Fruit fly (Drosophila melanogaster): Measurements from ENCODE around the gene CG4362.

The CG4362 gene

dm6 chr3R:20310905-20311304, 3.6 kb upstream of the CG4362 start (continued):
- TF ChIP-seq pb (GFP tag; optimal IDR thresholded peaks at IDR 0.05) (no peak), Gsc (GFP tag; IDR thresholded peaks at IDR 0.05) (no peak), nom (GFP tag; optimal IDR thresholded peaks at IDR 0.05) (no peak), CG33557 (GFP tag; optimal IDR thresholded peaks at IDR 0.05) (no peak), jing (GFP tag; optimal IDR thresholded peaks at IDR 0.05) (no peak), CG18619 (GFP tag; optimal IDR thresholded peaks at IDR 0.05) (peak; percentile 22), CG17829 (tag; optimal IDR thresholded peaks at IDR 0.05) (no peak), MTF-1 (GFP tag; optimal IDR thresholded peaks at IDR 0.05; ENCODE audit: borderline replicate concordance) (no peak), Doc2 (GFP tag; IDR thresholded peaks at IDR 0.05) (no peak), CG8388 (GFP tag; optimal IDR thresholded peaks at IDR 0.05) (no peak), CG6683 (GFP tag; optimal IDR thresholded peaks at IDR 0.05) (no peak), Dp (GFP tag; optimal IDR thresholded peaks at IDR 0.05) (no peak), bbx (GFP tag; IDR thresholded peaks at IDR 0.05; ENCODE audit: partially characterized antibody) (no peak), eve (GFP tag; optimal IDR thresholded peaks at IDR 0.05) (peak in 1 of 2 experiments; percentile 77), NC2α (GFP tag; optimal IDR thresholded peaks at IDR 0.05) (no peak), CoRest (tag; optimal IDR thresholded peaks at IDR 0.05) (peak; percentile 37), gcm2 (GFP tag; optimal IDR thresholded peaks at IDR 0.05) (no peak), CG8290 (GFP tag; optimal IDR thresholded peaks at IDR 0.05) (no peak), CG8290 (tag; optimal IDR thresholded peaks at IDR 0.05) (no peak), Xrp1 (GFP tag; IDR thresholded peaks at IDR 0.05) (no peak), p53 (GFP tag; optimal IDR thresholded peaks at IDR 0.05) (no peak), CG7928 (GFP tag; optimal IDR thresholded peaks at IDR 0.05) (no peak), CG4617 (GFP tag; optimal IDR thresholded peaks at IDR 0.05; ENCODE audit: borderline replicate concordance) (no peak), CG1233 (GFP tag; optimal IDR thresholded peaks at IDR 0.05) (no peak), her (GFP tag; optimal IDR thresholded peaks at IDR 0.05) (no peak), Drgx (GFP tag; IDR thresholded peaks at IDR 0.05) (no peak), CG12659 (GFP tag; optimal IDR thresholded peaks at IDR 0.05) (peak; percentile 24), CG6765 (GFP tag; optimal IDR thresholded peaks at IDR 0.05) (peak; percentile 30), otp (GFP tag; IDR thresholded peaks at IDR 0.05) (no peak), repo (GFP tag; optimal IDR thresholded peaks at IDR 0.05) (no peak), jumu (GFP tag; optimal IDR thresholded peaks at IDR 0.05) (no peak), CG17361 (GFP tag; IDR thresholded peaks at IDR 0.05) (peak; percentile 48; the same call in 2 of the 3 replicates), CG31441 (GFP tag; IDR thresholded peaks at IDR 0.05) (peak; percentile 44; the same call in 1 of the 2 replicates), CG13775 (GFP tag; optimal IDR thresholded peaks at IDR 0.05) (peak; percentile 10), CG17612 (GFP tag; IDR thresholded peaks at IDR 0.05) (no peak), CG7745 (tag; optimal IDR thresholded peaks at IDR 0.05) (no peak), CG2120 (GFP tag; optimal IDR thresholded peaks at IDR 0.05) (peak; percentile 33), Oli (tag; optimal IDR thresholded peaks at IDR 0.05) (peak; percentile 51), CG17802 (tag; optimal IDR thresholded peaks at IDR 0.05) (no peak), vnd (GFP tag; IDR thresholded peaks at IDR 0.05; ENCODE audit: partially characterized antibody) (no peak), phol (tag; optimal IDR thresholded peaks at IDR 0.05) (peak; percentile 19), org-1 (GFP tag; optimal IDR thresholded peaks at IDR 0.05) (no peak), CG18764 (GFP tag; optimal IDR thresholded peaks at IDR 0.05) (no peak), Optix (GFP tag; IDR thresholded peaks at IDR 0.05) (no peak), Hr39 (optimal IDR thresholded peaks at IDR 0.05) (no peak), Mes4 (GFP tag; optimal IDR thresholded peaks at IDR 0.05) (no peak), Tbp (GFP tag; optimal IDR thresholded peaks at IDR 0.05) (no peak), CG11456 (GFP tag; IDR thresholded peaks at IDR 0.05) (no peak), ro (GFP tag; IDR thresholded peaks at IDR 0.05) (no peak), CG7839 (tag; optimal IDR thresholded peaks at IDR 0.05) (peak; percentile 31), croc (GFP tag; conservative IDR thresholded peaks at IDR 0.05) (no peak), amos (GFP tag; IDR thresholded peaks at IDR 0.05; ENCODE audit: partially characterized antibody) (no peak)
